Worm (Caenorhabditis elegans) whole organism, early embryonic: ENCODE data around the gene R04B3.1.

Source experiments
- B0310.2 ChIP-seq: sonication (generic microtip); optimal IDR thresholded peaks from 2 replicates; lab custom pipeline; 2016; ENCODE audit warnings: mild to moderate bottlenecking, missing genetic modification characterization, missing compliant biosample characterization
- F13C5.2 ChIP-seq: sonication (generic microtip); optimal IDR thresholded peaks from 2 replicates; lab custom pipeline; 2017; ENCODE audit warnings: mild to moderate bottlenecking, missing genetic modification characterization, inconsistent platforms, missing compliant biosample characterization
- aly-1 ChIP-seq: sonication (generic microtip); optimal IDR thresholded peaks from 2 replicates; lab custom pipeline; 2016; ENCODE audit warnings: missing genetic modification characterization, missing compliant biosample characterization
- ama-1 ChIP-seq: fragments of 150-350 bp; optimal IDR thresholded peaks from 2 replicates; lab custom pipeline; 2014
- ceh-13 ChIP-seq: fragments of 200-800 bp; sonication (Bioruptor generic); optimal IDR thresholded peaks from 2 replicates; lab custom pipeline; 2018; ENCODE audit warnings: mild to moderate bottlenecking, missing genetic modification characterization, missing compliant biosample characterization
- ceh-36 ChIP-seq: sonication (generic microtip); optimal IDR thresholded peaks from 2 replicates; lab custom pipeline; 2016; ENCODE audit warnings: missing genetic modification characterization, inconsistent platforms, missing compliant biosample characterization
- ets-7 ChIP-seq: sonication (generic microtip); optimal IDR thresholded peaks from 2 replicates; lab custom pipeline; 2016; ENCODE audit warnings: missing genotype, missing genetic modification characterization, missing compliant biosample characterization
- flt-1 ChIP-seq: fragments of 200-800 bp; sonication (Bioruptor generic); IDR thresholded peaks from 2 replicates; pipeline ENCODE4 v1.3.6; 2022; ENCODE audit warnings: missing genetic modification characterization, missing compliant biosample characterization
- hmbx-1 ChIP-seq: sonication (generic microtip); optimal IDR thresholded peaks from 2 replicates; lab custom pipeline; 2016; ENCODE audit warnings: mild to moderate bottlenecking, missing genetic modification characterization, missing compliant biosample characterization
- hmg-4 ChIP-seq: fragments of 200-800 bp; sonication (Bioruptor generic); optimal IDR thresholded peaks from 2 replicates; lab custom pipeline; 2018; ENCODE audit warnings: mild to moderate bottlenecking, missing genetic modification characterization, missing compliant biosample characterization
- hnd-1 ChIP-seq: sonication (generic microtip); optimal IDR thresholded peaks from 2 replicates; lab custom pipeline; 2016; ENCODE audit warnings: missing genetic modification characterization, missing compliant biosample characterization
- pes-1 ChIP-seq: fragments of 200-800 bp; sonication (Bioruptor generic); IDR thresholded peaks from 2 replicates; pipeline ENCODE4 v1.3.6; 2022; ENCODE audit warnings: missing genetic modification reagents, missing genetic modification characterization, missing compliant biosample characterization
- scrt-1 ChIP-seq: fragments of 200-800 bp; sonication (Bioruptor generic); IDR thresholded peaks from 2 replicates; pipeline ENCODE4 v1.3.6; 2022; ENCODE audit warnings: missing genetic modification characterization, missing compliant biosample characterization
- sea-1 ChIP-seq: fragments of 200-800 bp; sonication (Bioruptor generic); conservative IDR thresholded peaks from 2 replicates; pipeline ENCODE4 v1.3.6; 2022; ENCODE audit warnings: missing genetic modification characterization, missing compliant biosample characterization
- tbx-11 ChIP-seq: fragments of 200-800 bp; sonication (Bioruptor generic); IDR thresholded peaks from 2 replicates; pipeline ENCODE4 v1.3.6; 2022; ENCODE audit warnings: missing genetic modification characterization, missing compliant biosample characterization
- tbx-37 ChIP-seq: fragments of 200-800 bp; sonication (Bioruptor generic); conservative IDR thresholded peaks from 2 replicates; pipeline ENCODE4 v1.3.6; 2022; ENCODE audit warnings: missing genetic modification reagents, missing genetic modification characterization, missing compliant biosample characterization
- tra-4 ChIP-seq: sonication (generic microtip); optimal IDR thresholded peaks from 2 replicates; lab custom pipeline; 2017; ENCODE audit warnings: missing genetic modification characterization, missing compliant biosample characterization

R04B3.1 gene

DNA sequence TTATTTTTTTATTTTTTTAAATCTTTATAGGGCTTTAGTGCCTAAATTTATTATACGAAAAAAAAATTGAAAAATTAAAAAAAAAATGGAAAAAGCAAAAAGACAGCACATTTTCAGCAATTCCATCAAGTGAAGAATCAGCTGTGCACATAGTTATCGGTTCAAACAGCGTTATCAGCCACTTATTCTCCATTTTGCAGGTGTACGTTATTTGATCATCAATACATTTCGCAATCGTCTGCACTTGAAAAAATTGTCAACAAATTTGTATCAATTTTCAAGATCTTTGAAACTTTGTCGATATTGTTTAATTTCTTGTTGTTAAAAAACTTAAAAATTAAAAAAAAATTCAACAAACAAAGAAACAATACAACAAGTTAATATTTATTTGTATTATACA is 31.5 kb downstream of the R04B3.1 start:
- TF ChIP-seq tra-4 (tag; lab: Kevin White, UChicago) (no peak), aly-1 (tag; lab: Kevin White, UChicago) (no peak), F13C5.2 (tag; lab: Kevin White, UChicago) (no peak), flt-1 (GFP tag; lab: Robert Waterston, UW) (no peak), tbx-37 (GFP tag; lab: Robert Waterston, UW) (no peak), pes-1 (GFP tag; lab: Robert Waterston, UW) (no peak), ceh-36 (tag; lab: Kevin White, UChicago) (no peak), ceh-13 (GFP tag; lab: Kevin White, UChicago) (no peak), tbx-11 (no peak), ets-7 (tag; lab: Kevin White, UChicago) (no peak), scrt-1 (GFP tag; lab: Robert Waterston, UW) (no peak)

DNA sequence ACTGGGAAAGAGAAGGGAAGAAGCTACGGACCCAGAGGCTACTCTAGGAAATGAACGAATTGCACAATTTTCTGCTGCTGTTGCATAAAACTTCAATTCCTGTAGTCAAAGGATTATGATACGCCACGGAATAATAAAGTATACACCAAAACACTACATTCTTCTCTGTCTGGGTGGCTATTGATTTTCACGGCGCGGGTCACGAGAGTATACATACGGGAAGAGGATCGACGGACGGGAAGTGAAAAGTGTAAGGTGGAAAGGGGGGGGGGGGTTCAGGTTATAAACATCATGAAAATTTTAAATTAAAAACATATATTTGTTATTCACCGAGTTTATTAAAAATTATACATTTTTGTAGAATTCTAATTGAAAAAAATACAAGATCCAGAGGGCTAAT is 31.9 kb downstream of the R04B3.1 start:
- TF ChIP-seq tbx-37 (GFP tag; lab: Robert Waterston, UW) (no peak), hnd-1 (tag; lab: Kevin White, UChicago) (no peak), hmg-4 (GFP tag; lab: Kevin White, UChicago) (no peak), ceh-36 (tag; lab: Kevin White, UChicago) (no peak), aly-1 (tag; lab: Kevin White, UChicago) (no peak), ceh-13 (GFP tag; lab: Kevin White, UChicago) (no peak), F13C5.2 (tag; lab: Kevin White, UChicago) (no peak), pes-1 (GFP tag; lab: Robert Waterston, UW) (no peak), ama-1 (lab: Kevin White, UChicago) (no peak), hmbx-1 (tag; lab: Kevin White, UChicago) (no peak), tra-4 (tag; lab: Kevin White, UChicago) (no peak), sea-1 (GFP tag; lab: Robert Waterston, UW) (no peak), flt-1 (GFP tag; lab: Robert Waterston, UW) (no peak)

DNA sequence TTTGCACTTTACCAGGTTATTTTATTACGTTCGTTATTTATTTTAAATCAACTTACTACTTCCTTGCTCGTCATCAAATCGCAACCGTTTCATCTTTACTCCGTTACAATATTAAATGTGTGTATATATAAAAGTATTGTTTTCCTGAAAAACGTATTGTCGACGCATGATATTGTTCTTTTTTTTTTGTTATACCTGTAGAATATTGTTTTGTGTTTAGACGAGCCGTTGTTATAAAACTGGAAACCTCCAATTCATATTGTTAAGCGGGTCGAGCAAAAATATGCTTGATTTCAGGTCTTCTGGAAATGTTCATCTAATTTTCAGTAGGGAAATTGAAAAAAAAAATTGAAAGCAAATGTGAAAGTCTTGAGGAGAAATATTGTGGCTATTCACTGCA is 32.3 kb downstream of the R04B3.1 start, which contains the start of gene gid-2:
Gene gid-2, minus strand, starts transcription at position 101 of the 400 bp plus-strand sequence.
- TF ChIP-seq hmbx-1 (tag; lab: Kevin White, UChicago) = no peak
- no peak for TF ChIP-seq ets-7 (tag; lab: Kevin White, UChicago)
- TF ChIP-seq scrt-1 (GFP tag; lab: Robert Waterston, UW) = no peak
- TF ChIP-seq tbx-11 = no peak
- TF ChIP-seq flt-1 (GFP tag; lab: Robert Waterston, UW) = no peak
- TF ChIP-seq tra-4 (tag; lab: Kevin White, UChicago) = no peak
- no peak for TF ChIP-seq aly-1 (tag; lab: Kevin White, UChicago)
- TF ChIP-seq tbx-37 (GFP tag; lab: Robert Waterston, UW) = no peak
- no peak for TF ChIP-seq sea-1 (GFP tag; lab: Robert Waterston, UW)
- no peak for TF ChIP-seq F13C5.2 (tag; lab: Kevin White, UChicago)
- no peak for TF ChIP-seq ceh-13 (GFP tag; lab: Kevin White, UChicago)
- no peak for TF ChIP-seq pes-1 (GFP tag; lab: Robert Waterston, UW)

DNA sequence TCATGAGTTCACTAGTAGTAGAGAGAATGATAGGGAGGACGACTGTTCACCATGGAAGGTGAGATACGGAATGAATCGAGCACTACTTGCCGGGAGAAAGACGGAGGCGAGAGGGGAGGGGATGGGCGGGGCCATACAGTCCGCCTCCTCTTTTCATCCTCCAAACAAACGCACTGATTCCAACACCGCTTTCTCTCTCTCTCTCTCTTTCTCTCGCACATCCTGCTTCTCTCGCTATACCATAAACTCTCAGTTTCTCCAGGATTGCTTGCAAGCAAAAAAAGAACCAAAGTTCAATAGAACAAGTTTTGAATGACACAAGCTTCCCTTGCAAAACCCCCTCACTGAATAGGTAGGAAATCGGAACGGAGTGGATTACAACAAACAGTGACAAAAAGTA is 35.9 kb downstream of the R04B3.1 start:
- TF ChIP-seq flt-1 (GFP tag; lab: Robert Waterston, UW) (no peak), ceh-36 (tag; lab: Kevin White, UChicago) (no peak), hnd-1 (tag; lab: Kevin White, UChicago) (no peak), aly-1 (tag; lab: Kevin White, UChicago) (no peak), ets-7 (tag; lab: Kevin White, UChicago) (no peak), F13C5.2 (tag; lab: Kevin White, UChicago) (no peak), scrt-1 (GFP tag; lab: Robert Waterston, UW) (no peak), hmbx-1 (tag; lab: Kevin White, UChicago) (no peak), pes-1 (GFP tag; lab: Robert Waterston, UW) (no peak), tbx-37 (GFP tag; lab: Robert Waterston, UW) (no peak), ceh-13 (GFP tag; lab: Kevin White, UChicago) (no peak), B0310.2 (tag; lab: Kevin White, UChicago) (no peak), hmg-4 (GFP tag; lab: Kevin White, UChicago) (no peak), tbx-11 (no peak), ama-1 (lab: Kevin White, UChicago) (no peak), tra-4 (tag; lab: Kevin White, UChicago) (no peak)

DNA sequence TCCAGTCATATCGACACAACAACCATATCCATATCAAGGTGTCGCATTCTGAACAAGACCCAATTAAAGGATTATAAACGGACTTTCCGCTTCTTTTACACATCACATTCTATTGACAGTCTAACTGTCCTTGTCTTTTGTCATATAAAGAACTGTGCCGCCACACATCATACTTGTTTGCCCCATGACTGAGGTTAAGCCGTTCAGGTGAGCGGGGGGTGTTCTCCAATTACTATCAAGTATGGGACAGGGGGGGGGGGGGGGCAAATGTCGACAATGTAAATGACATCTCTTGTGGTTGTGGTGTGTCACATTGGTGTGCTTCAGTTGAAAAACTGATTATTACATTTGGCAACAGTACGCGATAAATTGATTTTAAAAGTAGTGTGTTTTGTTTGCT is 37.4 kb downstream of the R04B3.1 start:
- TF ChIP-seq B0310.2 (tag; lab: Kevin White, UChicago) (peak; percentile 41), hnd-1 (tag; lab: Kevin White, UChicago) (no peak)

DNA sequence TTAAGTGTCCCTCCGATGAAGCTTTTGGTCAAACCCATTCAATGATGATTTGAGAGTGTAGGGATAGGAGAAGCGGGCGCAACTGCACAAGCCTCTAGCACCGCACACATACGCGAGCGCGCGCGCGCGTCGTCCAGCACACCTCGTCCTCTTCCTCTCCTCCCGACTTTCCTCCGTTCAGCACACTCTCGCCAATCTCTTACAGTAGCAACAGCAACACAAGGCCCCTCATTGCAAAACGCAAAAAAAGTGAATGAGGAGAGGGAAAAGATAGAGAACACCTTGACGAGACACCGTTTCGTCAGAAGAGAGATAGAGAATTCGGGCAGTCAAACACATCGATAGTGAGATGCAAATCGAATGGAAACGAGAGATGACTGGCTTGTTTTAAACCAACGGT is 38.7 kb downstream of the R04B3.1 start:
- no peak for TF ChIP-seq ceh-13 (GFP tag; lab: Kevin White, UChicago)
- TF ChIP-seq scrt-1 (GFP tag; lab: Robert Waterston, UW) = 0 out of 2 replicates have a peak, but pooled peaks have one; percentile 26
- peak; percentile 15 for TF ChIP-seq aly-1 (tag; lab: Kevin White, UChicago)
- TF ChIP-seq hmg-4 (GFP tag; lab: Kevin White, UChicago) = peak; percentile 91
- no peak for TF ChIP-seq sea-1 (GFP tag; lab: Robert Waterston, UW)
- TF ChIP-seq B0310.2 (tag; lab: Kevin White, UChicago) = peak; percentile 6

DNA sequence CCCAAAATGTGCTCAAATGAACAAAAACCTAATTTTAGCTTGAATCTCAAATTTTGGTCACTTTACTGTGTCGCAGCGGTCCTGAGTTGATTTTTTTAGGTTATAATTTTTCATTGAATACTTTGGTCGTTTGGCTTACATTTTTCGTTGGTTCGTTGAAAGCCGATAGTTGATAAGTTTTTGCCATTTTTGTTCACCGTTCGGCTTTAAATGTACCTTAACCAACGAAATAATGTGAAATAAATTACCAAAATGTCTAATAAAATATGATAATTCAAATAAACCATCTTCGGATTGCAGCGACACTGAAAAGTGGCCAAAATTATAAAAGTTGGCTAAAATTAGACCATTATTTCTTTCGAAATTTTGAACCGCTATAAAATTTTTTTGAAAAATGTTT is 40.9 kb downstream of the R04B3.1 start:
- TF ChIP-seq hmg-4 (GFP tag; lab: Kevin White, UChicago) = no peak
- TF ChIP-seq hmbx-1 (tag; lab: Kevin White, UChicago) = no peak
- TF ChIP-seq aly-1 (tag; lab: Kevin White, UChicago) = no peak
- TF ChIP-seq ets-7 (tag; lab: Kevin White, UChicago) = no peak
- no peak for TF ChIP-seq ceh-13 (GFP tag; lab: Kevin White, UChicago)
- TF ChIP-seq scrt-1 (GFP tag; lab: Robert Waterston, UW) = no peak
- TF ChIP-seq B0310.2 (tag; lab: Kevin White, UChicago) = no peak
- TF ChIP-seq ama-1 (lab: Kevin White, UChicago) = no peak
- no peak for TF ChIP-seq tbx-11
- TF ChIP-seq tbx-37 (GFP tag; lab: Robert Waterston, UW) = no peak
- no peak for TF ChIP-seq sea-1 (GFP tag; lab: Robert Waterston, UW)
- no peak for TF ChIP-seq hnd-1 (tag; lab: Kevin White, UChicago)
- no peak for TF ChIP-seq ceh-36 (tag; lab: Kevin White, UChicago)
- TF ChIP-seq tra-4 (tag; lab: Kevin White, UChicago) = no peak
